Worm (Caenorhabditis elegans) whole organism, L3 larva: ENCODE results near the gene Y75B8A.19.

Source experiments
- fos-1 ChIP-seq: fragments of 150-350 bp; optimal IDR thresholded peaks from 2 replicates; lab custom pipeline; 2014; ENCODE audit warnings: missing biosample characterization, missing genetic modification characterization
- snpc-4 ChIP-seq: fragments of 150-350 bp; optimal IDR thresholded peaks from 2 replicates; lab custom pipeline; 2014; ENCODE audit warnings: missing biosample characterization, missing genetic modification characterization
- ztf-4 ChIP-seq: fragments of 150-350 bp; optimal IDR thresholded peaks from 2 replicates; lab custom pipeline; 2014; ENCODE audit warnings: missing biosample characterization, missing genetic modification characterization

DNA sequence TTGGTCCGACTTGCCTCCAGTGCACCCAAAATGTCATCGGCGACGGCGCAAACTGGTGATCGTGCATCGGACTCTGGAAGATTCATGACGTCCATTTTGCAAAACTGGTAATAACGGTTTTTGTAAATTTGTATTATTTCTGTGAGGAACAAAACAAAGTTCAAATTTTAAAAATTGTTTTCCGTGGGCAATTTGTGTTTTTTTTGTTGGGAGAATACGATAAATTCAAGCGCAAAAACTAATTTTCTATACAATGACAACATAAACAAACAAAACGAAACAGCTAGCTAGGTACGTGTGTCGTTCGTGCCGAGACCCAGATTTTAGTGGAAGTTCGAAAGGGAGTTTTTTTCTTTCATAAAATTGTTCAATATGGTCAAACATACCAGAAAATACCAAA lies 43.5 kb upstream of the Y75B8A.19 start, which contains the start of gene Y75B8A.10:
- no peak for TF ChIP-seq fos-1 (tag; lab: Kevin White, UChicago)
- TF ChIP-seq snpc-4 (tag; lab: Kevin White, UChicago), result no peak
- TF ChIP-seq ztf-4 (tag; lab: Kevin White, UChicago), result no peak
